Worm (Caenorhabditis elegans): ENCODE data around the gene H13N06.2.
A peak's percentile ranks its signal among the peaks of the same experiment; 100 is the strongest.

H13N06.2 gene

DNA sequence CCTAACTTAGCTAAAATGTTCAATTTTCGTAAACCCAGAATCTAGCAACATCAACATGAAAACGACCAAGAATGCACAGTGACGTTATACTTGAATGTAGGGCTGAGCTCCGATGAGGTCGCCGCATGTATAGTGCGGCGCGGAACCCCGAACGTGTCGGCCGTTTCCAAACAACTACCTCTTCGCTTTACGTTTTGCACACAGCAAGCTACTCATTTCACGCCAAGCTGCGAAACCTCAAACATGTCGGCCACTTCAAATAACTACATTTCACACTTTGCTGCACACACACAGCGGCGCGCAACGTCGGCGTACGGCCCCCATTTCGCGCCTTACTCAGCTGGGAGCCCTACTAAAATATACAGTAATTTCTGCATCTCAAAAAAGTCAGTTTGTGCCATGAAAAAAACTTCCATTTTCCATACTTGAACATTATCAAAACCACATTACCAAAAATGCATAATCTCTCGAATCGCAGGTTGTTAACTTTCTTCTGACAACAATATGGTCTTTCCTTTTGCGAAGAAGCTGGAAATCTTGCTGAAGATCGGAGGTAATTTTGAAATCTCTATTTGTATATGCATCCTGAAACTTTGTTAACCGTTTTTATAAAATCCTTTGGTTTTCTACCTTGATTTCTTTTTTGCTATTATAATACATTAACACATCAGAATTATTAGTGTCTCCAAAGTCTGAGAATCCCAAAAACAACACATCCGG lies 14.7 kb downstream of the H13N06.2 start, which contains the start of gene H13N06.7:
Gene H13N06.7, plus strand, starts transcription at position 670 of the 720 bp plus-strand sequence.
- no peak for TF ChIP-seq efl-1 (optimal IDR thresholded peaks at IDR 0.05)
- TF ChIP-seq efl-1 (GFP tag; optimal IDR thresholded peaks at IDR 0.05 in 1 of 2): no peak
- peak; percentile 1 for TF ChIP-seq snpc-4 (tag; optimal IDR thresholded peaks at IDR 0.05)

DNA sequence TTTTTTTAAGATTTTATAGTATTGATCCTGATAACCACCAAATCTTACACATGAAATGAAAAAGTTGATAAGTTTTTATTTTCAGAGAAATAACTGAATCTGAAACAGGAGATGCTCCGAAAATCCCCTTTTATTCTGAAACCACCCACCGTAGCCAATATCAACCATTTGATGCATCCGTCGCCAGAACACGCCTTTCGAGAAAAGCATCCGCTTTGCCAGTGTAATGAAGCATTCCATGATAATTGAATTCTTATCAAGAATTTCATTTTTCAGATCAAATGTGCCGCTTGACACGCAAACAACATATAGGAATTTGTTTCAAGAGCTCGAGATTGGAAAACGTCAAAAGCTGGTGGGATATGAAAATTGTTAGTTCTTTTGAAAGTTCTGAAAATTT lies 16.9 kb downstream of the H13N06.2 start, which contains the start of gene tbh-1:
Gene tbh-1, minus strand, starts transcription at position 101 of the 400 bp plus-strand sequence.
- TF ChIP-seq sup-37 (GFP tag; optimal IDR thresholded peaks at IDR 0.05) (no peak), egl-13 (tag; optimal IDR thresholded peaks at IDR 0.05) (no peak), pax-3 (tag; optimal IDR thresholded peaks at IDR 0.05) (no peak), nhr-84 (tag; optimal IDR thresholded peaks at IDR 0.05) (no peak), lin-14 (GFP tag; optimal IDR thresholded peaks at IDR 0.05) (no peak)

- TF ChIP-seq swsn-7 (tag; optimal IDR thresholded peaks at IDR 0.05) (peak; percentile 5), nhr-47 (tag; optimal IDR thresholded peaks at IDR 0.05) (peak; percentile 23), dpl-1 (GFP tag; optimal IDR thresholded peaks at IDR 0.05) (peak in 2 of 3 experiments; percentile 14 to 16), rnt-1 (tag; optimal IDR thresholded peaks at IDR 0.05) (peak; percentile 39), mef-2 (tag; optimal IDR thresholded peaks at IDR 0.05) (no peak), fos-1 (tag; optimal IDR thresholded peaks at IDR 0.05) (no peak), sox-4 (tag; optimal IDR thresholded peaks at IDR 0.05) (no peak), C04F5.9 (tag; optimal IDR thresholded peaks at IDR 0.05) (no peak), xbp-1 (tag; optimal IDR thresholded peaks at IDR 0.05) (peak; percentile 9), aly-2 (tag; optimal IDR thresholded peaks at IDR 0.05) (no peak), lin-15B (tag; optimal IDR thresholded peaks at IDR 0.05) (no peak), pqm-1 (tag; optimal IDR thresholded peaks at IDR 0.05) (no peak), efl-1 (optimal IDR thresholded peaks at IDR 0.05) (peak; percentile 1 to 6), efl-1 (GFP tag; optimal IDR thresholded peaks at IDR 0.05 in 1 of 2) (peak in 1 of 2 experiments; percentile 95), hlh-4 (tag; optimal IDR thresholded peaks at IDR 0.05) (no peak), nhr-28 (tag; optimal IDR thresholded peaks at IDR 0.05) (no peak), elt-3 (tag; optimal IDR thresholded peaks at IDR 0.05) (no peak), egl-13 (tag; optimal IDR thresholded peaks at IDR 0.05) (no peak), ceh-90 (tag; optimal IDR thresholded peaks at IDR 0.05) (no peak), hpl-2 (GFP tag; optimal IDR thresholded peaks at IDR 0.05) (no peak), C16A3.4 (tag; optimal IDR thresholded peaks at IDR 0.05) (peak; percentile 18), nhr-90 (tag; optimal IDR thresholded peaks at IDR 0.05; ENCODE audit: poor library complexity) (no peak), egl-27 (tag; optimal IDR thresholded peaks at IDR 0.05) (no peak), snu-23 (GFP tag; optimal IDR thresholded peaks at IDR 0.05) (peak; percentile 25), zip-4 (GFP tag; optimal IDR thresholded peaks at IDR 0.05) (no peak), mab-9 (GFP tag; IDR thresholded peaks at IDR 0.05) (no peak), ces-1 (GFP tag; optimal IDR thresholded peaks at IDR 0.05) (no peak), blmp-1 (tag; optimal IDR thresholded peaks at IDR 0.05) (peak; percentile 12), unc-86 (tag; optimal IDR thresholded peaks at IDR 0.05) (no peak), lin-14 (GFP tag; optimal IDR thresholded peaks at IDR 0.05) (peak; percentile 27), jun-1 (tag; optimal IDR thresholded peaks at IDR 0.05) (no peak), unc-130 (tag; optimal IDR thresholded peaks at IDR 0.05) (no peak), mep-1 (tag; optimal IDR thresholded peaks at IDR 0.05) (no peak), C34B4.2 (tag; optimal IDR thresholded peaks at IDR 0.05) (no peak), lin-35 (GFP tag; optimal IDR thresholded peaks at IDR 0.05) (peak; percentile 27 to 31), lin-39 (tag; optimal IDR thresholded peaks at IDR 0.05) (no peak), nhr-20 (tag; optimal IDR thresholded peaks at IDR 0.05) (peak; percentile 25), ceh-88 (GFP tag; IDR thresholded peaks at IDR 0.05) (no peak), tlp-1 (tag; optimal IDR thresholded peaks at IDR 0.05) (no peak), nhr-85 (tag) (no peak), F16B12.6 (tag; optimal IDR thresholded peaks at IDR 0.05) (no peak), snpc-4 (tag; optimal IDR thresholded peaks at IDR 0.05) (no peak), dsc-1 (tag; optimal IDR thresholded peaks at IDR 0.05) (no peak), ztf-11 (tag; optimal IDR thresholded peaks at IDR 0.05) (no peak)
Measured at ce11 chrX:15507830-15508347, 20.0 kb downstream of the H13N06.2 start, which contains the start of gene zipt-7.2. Gene zipt-7.2, minus strand, starts transcription at chrX:15507880.
